Worm (Caenorhabditis elegans) whole organism, L3 larva: ENCODE data around the gene col-155.

Experiments used
- ZK546.5 ChIP-seq: sonication (generic microtip); optimal IDR thresholded peaks from 2 replicates; lab custom pipeline; 2017; ENCODE audit warnings: missing biosample characterization, missing genetic modification characterization
- aly-2 ChIP-seq: fragments of 150-350 bp; optimal IDR thresholded peaks from 2 replicates; lab custom pipeline; 2014; ENCODE audit warnings: missing biosample characterization, missing genetic modification characterization
- ama-1 ChIP-seq: fragments of 150-350 bp; optimal IDR thresholded peaks from 2 replicates; lab custom pipeline; 2018
- ceh-9 ChIP-seq: sonication (generic microtip); optimal IDR thresholded peaks from 2 replicates; lab custom pipeline; 2018; ENCODE audit warnings: missing biosample characterization, missing genetic modification characterization
- egl-27 ChIP-seq: sonication (generic microtip); optimal IDR thresholded peaks from 4 replicates; lab custom pipeline; 2017; ENCODE audit warnings: missing biosample characterization, missing genetic modification reagents, missing genetic modification characterization
- lin-15B ChIP-seq: fragments of 150-350 bp; optimal IDR thresholded peaks from 2 replicates; lab custom pipeline; 2014; ENCODE audit warnings: missing biosample characterization, missing genetic modification characterization
- nhr-237 ChIP-seq: fragments of 150-350 bp; optimal IDR thresholded peaks from 2 replicates; lab custom pipeline; 2014; ENCODE audit warnings: missing biosample characterization, missing genetic modification characterization
- nhr-76 ChIP-seq: fragments of 150-350 bp; sonication (generic microtip); optimal IDR thresholded peaks from 5 replicates; lab custom pipeline; 2014; ENCODE audit warnings: missing biosample characterization, missing genetic modification characterization
- pha-4 ChIP-seq: fragments of 150-350 bp; optimal IDR thresholded peaks from 2 replicates; lab custom pipeline; 2014; ENCODE audit warnings: missing biosample characterization, missing genetic modification reagents, missing genetic modification characterization
- pqm-1 ChIP-seq: fragments of 150-350 bp; optimal IDR thresholded peaks from 2 replicates; lab custom pipeline; 2017; ENCODE audit warnings: missing biosample characterization, missing genetic modification characterization, inconsistent platforms
- ztf-11 ChIP-seq: fragments of 150-350 bp; optimal IDR thresholded peaks from 2 replicates; lab custom pipeline; 2014; ENCODE audit warnings: missing biosample characterization, missing genetic modification characterization

DNA sequence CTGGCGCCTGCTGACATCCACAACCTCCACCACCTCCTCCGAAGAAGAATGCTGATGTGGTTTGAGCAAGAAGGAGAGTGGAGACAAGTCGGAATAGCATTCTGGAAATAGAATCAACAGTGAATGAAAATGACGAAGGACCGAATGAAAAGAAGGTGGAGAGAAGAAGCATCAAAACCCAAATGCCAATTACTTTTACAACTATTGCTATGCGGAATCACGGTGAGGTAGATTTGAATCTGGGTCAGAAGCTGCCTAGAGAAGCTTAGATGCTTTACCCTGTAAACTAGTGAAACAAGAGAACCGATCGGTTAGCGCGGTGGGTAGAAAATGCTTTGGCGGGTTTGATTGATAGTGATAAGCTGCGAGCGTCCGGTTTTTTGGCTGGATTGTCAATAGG, 42.8 kb downstream of the col-155 start, which contains the start of gene grl-7:
- TF ChIP-seq egl-27 (no peak), ztf-11 (no peak), lin-15B (tag; lab: Kevin White, UChicago) (no peak), nhr-76 (tag; lab: Kevin White, UChicago) (no peak), ZK546.5 (tag; lab: Kevin White, UChicago) (no peak), nhr-237 (tag; lab: Kevin White, UChicago) (no peak), pha-4 (tag; lab: Kevin White, UChicago) (no peak), aly-2 (no peak), pqm-1 (tag; lab: Kevin White, UChicago) (no peak), ceh-9 (tag; lab: Kevin White, UChicago) (no peak), ama-1 (lab: Kevin White, UChicago) (no peak)
